Worm (Caenorhabditis elegans) whole organism, L1 larva: ENCODE results near the gene ccr-4.
A peak's percentile ranks its signal among the peaks of the same experiment; 100 is the strongest.

Experiments
- hlh-17 ChIP-seq: fragments of 200-800 bp; sonication (Bioruptor generic); optimal IDR thresholded peaks from 2 replicates; lab custom pipeline; 2018; ENCODE audit warnings: missing genetic modification characterization, mild to moderate bottlenecking, missing compliant biosample characterization, moderate library complexity, borderline replicate concordance
- lin-13 ChIP-seq: fragments of 150-350 bp; optimal IDR thresholded peaks from 2 replicates; lab custom pipeline; 2014; ENCODE audit warnings: missing biosample characterization, missing genetic modification reagents, missing genetic modification characterization
- lin-15B ChIP-seq: fragments of 150-350 bp; sonication (generic microtip); optimal IDR thresholded peaks from 3 replicates; lab custom pipeline; 2014; ENCODE audit warnings: missing biosample characterization, missing genetic modification characterization
- lin-39 ChIP-seq: fragments of 150-350 bp; optimal IDR thresholded peaks from 2 replicates; lab custom pipeline; 2014; ENCODE audit warnings: missing biosample characterization, missing genetic modification reagents, missing genetic modification characterization
- lsy-2 ChIP-seq, 2 experiments: fragments of 150-350 bp; optimal IDR thresholded peaks; 2 replicates each; lab custom pipeline; 2014; ENCODE audit warnings: missing biosample characterization in 2 of 2, missing genetic modification characterization in 2 of 2
- ztf-11 ChIP-seq, 2 experiments: sonication (generic microtip); optimal IDR thresholded peaks; 2 replicates each; lab custom pipeline; 2016 to 2017; ENCODE audit warnings: missing genetic modification characterization in 2 of 2, missing biosample characterization in 1 of 2, missing compliant biosample characterization in 1 of 2

DNA sequence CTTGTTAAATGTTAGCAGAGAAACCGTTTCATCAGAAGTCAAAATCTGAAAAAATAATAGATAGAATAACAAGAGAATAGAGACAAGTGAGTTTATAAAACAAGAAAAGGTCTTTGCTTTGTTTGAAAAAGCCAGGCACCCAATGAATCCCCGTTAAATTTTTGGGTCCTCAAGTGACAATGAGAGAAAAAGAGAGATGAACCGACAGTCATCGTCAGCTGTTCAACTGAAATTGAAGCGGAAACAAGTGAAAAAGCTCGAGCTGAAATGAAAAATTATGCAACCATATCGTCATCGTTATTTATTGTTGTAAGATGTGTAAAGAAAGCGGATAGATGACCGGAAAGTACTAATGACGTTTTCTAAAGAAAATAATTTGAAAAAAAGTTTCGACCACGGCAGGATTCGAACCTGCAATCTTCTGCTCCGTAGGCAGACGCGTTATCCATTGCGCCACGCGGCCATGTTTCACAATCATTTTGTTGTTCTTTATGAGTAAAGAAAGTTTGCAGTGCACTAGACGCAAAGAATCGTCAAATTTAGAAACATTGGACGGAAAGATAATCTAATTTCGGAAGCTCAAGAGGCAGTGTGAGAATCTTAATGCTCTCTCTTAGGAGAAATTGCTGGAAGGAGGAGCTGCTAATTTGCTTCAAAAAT lies 56.3 kb downstream of the ccr-4 start, which contains the start of gene F08G5.3:
- no peak for TF ChIP-seq lin-39 (tag; lab: Kevin White, UChicago)
- no peak for TF ChIP-seq lin-13 (GFP tag; lab: Kevin White, UChicago)
- peak; percentile 30 to 62 for TF ChIP-seq lsy-2 (tag; optimal IDR thresholded peaks at IDR 0.05; lab: Kevin White, UChicago)
- TF ChIP-seq hlh-17 (GFP tag; lab: Kevin White, UChicago): no peak
- TF ChIP-seq ztf-11 (tag; optimal IDR thresholded peaks at IDR 0.05; lab: Kevin White, UChicago): no peak
- no peak for TF ChIP-seq lin-15B (tag; lab: Kevin White, UChicago)
